Fruit fly (Drosophila melanogaster) whole organism, wandering third instar larva: ENCODE results near the gene CG32299.

ENCODE experiments used
- Abd-B ChIP-seq: fragments of >200 bp; optimal IDR thresholded peaks from 2 replicates; lab custom pipeline; 2017; ENCODE audit warnings: missing biosample characterization, missing genetic modification characterization
- CG32264 ChIP-seq: fragments of 200-800 bp; sonication (Bioruptor generic); optimal IDR thresholded peaks from 2 replicates; lab custom pipeline; 2016; ENCODE audit warnings: missing biosample characterization, missing genetic modification characterization
- Dif ChIP-seq: fragments of 200-275, 200-300 bp; sonication (Bioruptor generic); optimal IDR thresholded peaks from 2 replicates; lab custom pipeline; 2018; ENCODE audit warnings: missing biosample characterization, missing genetic modification characterization; ENCODE audit not compliant: partially characterized antibody
- N ChIP-seq: fragments of >200 bp; optimal IDR thresholded peaks from 2 replicates; lab custom pipeline; 2018; ENCODE audit warnings: missing biosample characterization, missing external identifiers, missing genetic modification characterization
- OdsH ChIP-seq: fragments of 200-800 bp; sonication (Bioruptor generic); optimal IDR thresholded peaks from 2 replicates; lab custom pipeline; 2016; ENCODE audit warnings: missing biosample characterization, mild to moderate bottlenecking, missing genetic modification characterization
- Rel ChIP-seq, 2 experiments: fragments of 200-800 bp; sonication (Bioruptor generic) in 1 of 2; optimal IDR thresholded peaks; 2 replicates in 1 of 2; 3 replicates in 1 of 2; lab custom pipeline; 2016 to 2019; ENCODE audit warnings: mild to moderate bottlenecking in 2 of 2, missing biosample characterization in 2 of 2, missing genetic modification characterization in 2 of 2, moderate library complexity in 1 of 2
- Sp1 ChIP-seq: fragments of 200-800 bp; sonication (Bioruptor generic); optimal IDR thresholded peaks from 3 replicates; lab custom pipeline; 2019; ENCODE audit warnings: missing biosample characterization, mild to moderate bottlenecking, missing genetic modification characterization, moderate library complexity
- brk ChIP-seq: fragments of 200-800 bp; sonication (Bioruptor generic); optimal IDR thresholded peaks from 2 replicates; lab custom pipeline; 2016; ENCODE audit warnings: missing biosample characterization, mild to moderate bottlenecking, missing genetic modification characterization
- dl ChIP-seq, 2 experiments: fragments of 175-275, 200-275 bp in 1 of 2; fragments of 200-275 bp in 1 of 2; sonication (Bioruptor generic); optimal IDR thresholded peaks; lab custom pipeline; 2018; ENCODE audit warnings: mild to moderate bottlenecking in 2 of 2, missing biosample characterization in 2 of 2, missing genetic modification characterization in 2 of 2, moderate library complexity in 2 of 2; ENCODE audit not compliant: partially characterized antibody in 2 of 2, insufficient read depth in 1 of 2
- foxo ChIP-seq, 2 experiments: fragments of 200-800 bp; sonication (Bioruptor generic); optimal IDR thresholded peaks; 2 replicates in 1 of 2; 3 replicates in 1 of 2; lab custom pipeline; 2016 to 2017; ENCODE audit warnings: missing biosample characterization in 2 of 2, missing genetic modification characterization in 2 of 2
- h ChIP-seq: fragments of 200-800 bp; sonication (Bioruptor generic); optimal IDR thresholded peaks from 3 replicates; lab custom pipeline; 2016; ENCODE audit warnings: missing biosample characterization, mild to moderate bottlenecking, missing genetic modification characterization

The CG32299 gene

DNA sequence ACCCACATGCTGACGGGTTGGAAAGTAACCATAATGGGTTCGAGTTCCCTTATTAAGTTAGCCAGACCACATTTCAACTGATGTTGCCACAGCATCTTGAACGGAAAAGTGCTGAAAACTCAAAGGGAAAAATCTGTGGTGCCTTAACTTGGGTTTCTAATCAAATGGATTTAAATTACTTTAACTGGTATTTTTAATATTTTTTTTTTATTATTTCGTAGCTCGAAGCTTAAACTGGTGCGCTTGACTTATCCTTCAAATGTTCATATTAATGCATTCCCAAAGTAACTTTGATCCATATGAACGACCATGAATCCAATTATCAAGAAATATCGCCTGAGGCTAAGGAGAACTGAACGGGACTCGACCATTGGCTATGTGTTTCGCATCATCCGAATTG is 30.5 kb downstream of the CG32299 start, which contains the start of gene CG13801:
Gene CG13801, plus strand, starts transcription at position 301 of the 400 bp plus-strand sequence.
- TF ChIP-seq dl (GFP tag; optimal IDR thresholded peaks at IDR 0.05; lab: Kevin White, UChicago; ENCODE audit: insufficient read depth in 1 of 2, partially characterized antibody in 2 of 2) (no peak), brk (no peak), CG32264 (GFP tag; lab: Kevin White, UChicago) (no peak), h (GFP tag; lab: Kevin White, UChicago) (no peak), Dif (GFP tag; lab: Kevin White, UChicago) (no peak), Rel (GFP tag; optimal IDR thresholded peaks at IDR 0.05; lab: Kevin White, UChicago) (no peak), Rel (tag; optimal IDR thresholded peaks at IDR 0.05; lab: Kevin White, UChicago) (no peak), Abd-B (no peak), OdsH (GFP tag; lab: Kevin White, UChicago) (no peak), N (no peak), foxo (GFP tag; optimal IDR thresholded peaks at IDR 0.05; lab: Kevin White, UChicago) (no peak), Sp1 (GFP tag; lab: Kevin White, UChicago) (no peak)
